Fruit fly (Drosophila melanogaster): ENCODE results near the gene Poxm.

DNA sequence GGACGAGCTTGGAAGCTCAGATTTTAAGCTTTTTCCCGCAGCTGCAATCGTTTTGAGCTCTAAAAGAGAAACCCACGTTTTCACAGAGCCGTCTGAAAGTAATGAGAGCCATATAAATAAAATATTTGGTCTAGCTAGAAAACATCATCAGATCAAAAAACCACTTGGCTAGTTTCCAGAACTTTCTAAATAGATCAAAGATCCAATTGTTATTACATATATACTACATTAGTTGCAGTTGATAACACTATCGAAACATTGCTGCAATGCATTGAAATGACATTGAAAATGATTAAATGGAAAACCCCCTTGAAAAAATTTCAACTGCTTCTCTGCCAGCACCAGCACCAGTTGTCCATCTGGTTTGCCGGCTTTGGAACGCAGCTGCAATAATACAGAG lies 21.4 kb upstream of the Poxm start:
- TF ChIP-seq CG2202 (tag; optimal IDR thresholded peaks at IDR 0.05) (no peak), CG18476 (GFP tag; optimal IDR thresholded peaks at IDR 0.05) (no peak), CG4328 (GFP tag; optimal IDR thresholded peaks at IDR 0.05) (no peak), C15 (GFP tag; IDR thresholded peaks at IDR 0.05) (no peak), Neu2 (GFP tag; optimal IDR thresholded peaks at IDR 0.05; ENCODE audit: borderline replicate concordance) (no peak), Atf3 (GFP tag; optimal IDR thresholded peaks at IDR 0.05) (no peak), Kr (GFP tag; optimal IDR thresholded peaks at IDR 0.05) (no peak), CG1603 (tag; optimal IDR thresholded peaks at IDR 0.05) (peak; percentile 38), CG15011 (GFP tag; optimal IDR thresholded peaks at IDR 0.05) (no peak), Stat92E (GFP tag; optimal IDR thresholded peaks at IDR 0.05) (no peak)
